Fruit fly (Drosophila melanogaster) whole organism, adult: ENCODE data around the gene CG14109.

ENCODE experiments used
- CG11617 ChIP-seq: fragments of 200-800 bp; sonication (Bioruptor generic); optimal IDR thresholded peaks from 2 replicates; lab custom pipeline; 2017; ENCODE audit warnings: mild to moderate bottlenecking, missing biosample characterization, missing genetic modification reagents, missing genetic modification characterization
- CG12768 ChIP-seq: fragments of 200-800 bp; sonication (Bioruptor generic); optimal IDR thresholded peaks from 2 replicates; lab custom pipeline; 2017; ENCODE audit warnings: missing biosample characterization, missing genetic modification characterization, mild to moderate bottlenecking, moderate library complexity, missing genetic modification reagents
- CG14711 ChIP-seq: fragments of 200-800 bp; sonication (Bioruptor generic); optimal IDR thresholded peaks from 2 replicates; lab custom pipeline; 2018; ENCODE audit warnings: missing biosample characterization, mild to moderate bottlenecking, missing genetic modification characterization, moderate library complexity
- CG1620 ChIP-seq: fragments of 200-800 bp; sonication (Bioruptor generic); optimal IDR thresholded peaks from 2 replicates; lab custom pipeline; 2016; ENCODE audit warnings: missing biosample characterization, missing genetic modification characterization
- CG33017 ChIP-seq: fragments of 200-800 bp; sonication (Bioruptor generic); optimal IDR thresholded peaks from 2 replicates; lab custom pipeline; 2018; ENCODE audit warnings: missing biosample characterization, mild to moderate bottlenecking, missing genetic modification characterization, moderate library complexity
- CG5204 ChIP-seq: fragments of 200-800 bp; sonication (Bioruptor generic); optimal IDR thresholded peaks from 2 replicates; lab custom pipeline; 2016; ENCODE audit warnings: missing biosample characterization, missing genetic modification characterization
- CG7045 ChIP-seq: fragments of 200-800 bp; sonication (Bioruptor generic); optimal IDR thresholded peaks from 2 replicates; lab custom pipeline; 2017; ENCODE audit warnings: missing biosample characterization, mild to moderate bottlenecking, missing genetic modification characterization
- CG7101 ChIP-seq: fragments of 200-800 bp; sonication (Bioruptor generic); optimal IDR thresholded peaks from 2 replicates; lab custom pipeline; 2018; ENCODE audit warnings: missing biosample characterization, mild to moderate bottlenecking, missing genetic modification characterization, moderate library complexity
- Clk ChIP-seq: fragments of 200-800 bp; sonication (Bioruptor generic); optimal IDR thresholded peaks from 2 replicates; lab custom pipeline; 2017; ENCODE audit warnings: missing biosample characterization, missing genetic modification characterization
- Crg-1 ChIP-seq: fragments of 200-800 bp; sonication (Bioruptor generic); optimal IDR thresholded peaks from 2 replicates; lab custom pipeline; 2016; ENCODE audit warnings: missing biosample characterization, missing genetic modification characterization
- Hr96 ChIP-seq: fragments of 200-800 bp; sonication (Bioruptor generic); optimal IDR thresholded peaks from 2 replicates; lab custom pipeline; 2016; ENCODE audit warnings: missing biosample characterization, missing genetic modification characterization
- Mnt ChIP-seq: fragments of 200-800 bp; sonication (Bioruptor generic); optimal IDR thresholded peaks from 2 replicates; lab custom pipeline; 2016; ENCODE audit warnings: missing biosample characterization, mild to moderate bottlenecking, missing genetic modification characterization
- bab1 ChIP-seq: fragments of 200-800 bp; sonication (Bioruptor generic); optimal IDR thresholded peaks from 3 replicates; lab custom pipeline; 2019; ENCODE audit warnings: missing biosample characterization, mild to moderate bottlenecking, missing genetic modification characterization, moderate library complexity
- cic ChIP-seq: fragments of 200-800 bp; sonication (Bioruptor generic); optimal IDR thresholded peaks from 2 replicates; lab custom pipeline; 2017; ENCODE audit warnings: missing biosample characterization, mild to moderate bottlenecking, missing genetic modification characterization, moderate library complexity
- cnc ChIP-seq, 2 experiments: fragments of >200 bp; optimal IDR thresholded peaks; 2 replicates each; lab custom pipeline; 2017
- kay ChIP-seq: fragments of 200-800 bp; sonication (Bioruptor generic); peaks from one replicate; lab custom pipeline; 2016; ENCODE audit warnings: missing biosample characterization, missing genetic modification characterization, borderline replicate concordance
- ovo ChIP-seq: fragments of 200-800 bp; sonication (Bioruptor generic); optimal IDR thresholded peaks from 2 replicates; lab custom pipeline; 2016; ENCODE audit warnings: missing biosample characterization, missing genetic modification characterization
- pad ChIP-seq: fragments of 200-800 bp; sonication (Bioruptor generic); optimal IDR thresholded peaks from 3 replicates; lab custom pipeline; 2017; ENCODE audit warnings: missing biosample characterization, missing genetic modification characterization, mild to moderate bottlenecking, moderate library complexity, missing genetic modification reagents
- tj ChIP-seq: fragments of 200-800 bp; sonication (Bioruptor generic); optimal IDR thresholded peaks from 3 replicates; lab custom pipeline; 2017; ENCODE audit warnings: missing biosample characterization, mild to moderate bottlenecking, missing genetic modification characterization, moderate library complexity
- toe ChIP-seq: fragments of 200-800 bp; sonication (Bioruptor generic); optimal IDR thresholded peaks from 2 replicates; lab custom pipeline; 2016; ENCODE audit warnings: missing biosample characterization, missing genetic modification characterization

CG14109 gene

dm6 chr3L:13412200-13412885 lies 28.4 kb upstream of the CG14109 start, which contains the start of the genes CG10222 and flr:
CG10222 (minus strand) TSS chr3L:13412453.
flr (plus strand) TSS chr3L:13412843.
- TF ChIP-seq Crg-1 (peak; percentile 1), CG7045 (peak; percentile 26), pad (GFP tag; lab: Kevin White, UChicago) (peak; percentile 37), Mnt (GFP tag; lab: Kevin White, UChicago) (peak; percentile 4), toe (GFP tag; lab: Kevin White, UChicago) (peak; percentile 43), CG7101 (tag; lab: Kevin White, UChicago) (peak; percentile 7), kay (GFP tag; lab: Kevin White, UChicago) (peak; percentile 71), cic (GFP tag; lab: Kevin White, UChicago) (no peak), CG11617 (peak; percentile 41), tj (GFP tag; lab: Kevin White, UChicago) (no peak), CG14711 (tag; lab: Kevin White, UChicago) (peak; percentile 12), CG1620 (GFP tag; lab: Kevin White, UChicago) (no peak), CG5204 (peak; percentile 38)

- TF ChIP-seq CG33017 (no peak), CG5204 (no peak), Clk (GFP tag; lab: Kevin White, UChicago) (no peak), Mnt (GFP tag; lab: Kevin White, UChicago) (no peak), CG1620 (GFP tag; lab: Kevin White, UChicago) (no peak), CG12768 (GFP tag; lab: Kevin White, UChicago) (no peak), kay (GFP tag; lab: Kevin White, UChicago) (no peak), CG7045 (no peak), toe (GFP tag; lab: Kevin White, UChicago) (no peak), CG11617 (no peak), ovo (GFP tag; lab: Kevin White, UChicago) (no peak), Hr96 (GFP tag; lab: Kevin White, UChicago) (no peak), cic (GFP tag; lab: Kevin White, UChicago) (no peak), tj (GFP tag; lab: Kevin White, UChicago) (peak; percentile 36), CG14711 (tag; lab: Kevin White, UChicago) (no peak), pad (GFP tag; lab: Kevin White, UChicago) (peak; percentile 34)
Observed at dm6 chr3L:13412886-13413224, 27.9 kb upstream of the CG14109 start.

- TF ChIP-seq kay (GFP tag; lab: Kevin White, UChicago): peak; percentile 15
- no peak for TF ChIP-seq Mnt (GFP tag; lab: Kevin White, UChicago)
Observed at dm6 chr3L:13420212-13420611, 20.5 kb upstream of the CG14109 start.

DNA sequence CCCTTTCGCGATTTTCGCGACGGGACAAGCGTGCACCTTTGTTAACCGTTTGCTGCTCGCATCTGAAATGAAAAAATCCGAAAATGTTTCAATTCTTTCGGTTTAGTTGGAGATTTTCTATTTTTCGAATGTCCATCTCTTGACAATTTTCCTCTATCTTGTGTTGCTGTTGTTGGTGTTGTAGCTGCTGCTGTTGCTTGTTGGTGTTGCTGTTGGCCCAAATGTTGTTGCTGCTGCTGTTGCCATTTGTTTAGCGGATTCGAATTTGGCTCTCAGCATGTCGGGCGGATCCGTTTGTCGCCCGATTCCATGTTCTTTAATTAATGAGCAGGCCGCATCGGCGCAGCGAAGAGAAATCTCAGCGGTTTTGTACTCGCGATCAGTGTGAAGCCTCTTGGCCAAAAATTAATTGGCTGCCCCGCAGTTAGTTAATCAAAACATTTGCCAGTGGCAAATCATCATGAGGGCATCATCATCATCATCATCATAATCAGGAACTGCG lies 18.4 kb upstream of the CG14109 start, which contains the start of gene CG32121:
Gene CG32121 (minus strand): TSS at position 51 of the 502 bp plus-strand sequence.
- TF ChIP-seq CG7101 (tag; lab: Kevin White, UChicago) (no peak), pad (GFP tag; lab: Kevin White, UChicago) (no peak), CG33017 (no peak), toe (GFP tag; lab: Kevin White, UChicago) (no peak), CG1620 (GFP tag; lab: Kevin White, UChicago) (no peak), kay (GFP tag; lab: Kevin White, UChicago) (no peak), Crg-1 (no peak), CG11617 (no peak), cnc (optimal IDR thresholded peaks at IDR 0.05; lab: Kevin White, UChicago) (no peak), bab1 (GFP tag; lab: Kevin White, UChicago) (no peak), Hr96 (GFP tag; lab: Kevin White, UChicago) (no peak), CG14711 (tag; lab: Kevin White, UChicago) (no peak), Clk (GFP tag; lab: Kevin White, UChicago) (no peak)

DNA sequence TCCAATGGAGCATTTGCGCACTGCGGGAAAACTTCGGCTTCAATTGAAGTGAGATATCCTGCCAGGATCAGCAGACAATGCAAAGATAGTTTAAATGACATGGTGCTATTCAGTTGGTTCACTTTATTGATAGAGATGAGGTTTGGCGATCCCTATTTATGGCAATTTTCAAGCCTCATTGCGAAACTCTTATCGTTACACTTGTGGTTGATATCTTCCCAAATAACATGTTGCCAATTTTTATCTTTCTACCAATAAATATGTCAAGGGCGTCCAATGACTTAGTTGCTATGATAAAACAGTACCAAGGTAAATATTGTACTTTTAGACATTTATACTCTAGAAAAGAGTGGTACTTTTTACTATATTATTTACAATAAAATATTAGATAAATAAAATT lies 16.6 kb upstream of the CG14109 start, which contains the start of gene CG33263:
Gene CG33263 (minus strand): TSS at position 101 of the 400 bp plus-strand sequence.
- TF ChIP-seq CG14711 (tag; lab: Kevin White, UChicago) (no peak), CG7101 (tag; lab: Kevin White, UChicago) (no peak), Hr96 (GFP tag; lab: Kevin White, UChicago) (no peak), CG5204 (no peak), Mnt (GFP tag; lab: Kevin White, UChicago) (no peak), CG1620 (GFP tag; lab: Kevin White, UChicago) (no peak), CG12768 (GFP tag; lab: Kevin White, UChicago) (no peak), Clk (GFP tag; lab: Kevin White, UChicago) (no peak), ovo (GFP tag; lab: Kevin White, UChicago) (no peak), CG11617 (no peak), CG7045 (no peak), CG33017 (no peak), tj (GFP tag; lab: Kevin White, UChicago) (no peak), cic (GFP tag; lab: Kevin White, UChicago) (no peak), bab1 (GFP tag; lab: Kevin White, UChicago) (no peak), cnc (optimal IDR thresholded peaks at IDR 0.05; lab: Kevin White, UChicago) (no peak)

DNA sequence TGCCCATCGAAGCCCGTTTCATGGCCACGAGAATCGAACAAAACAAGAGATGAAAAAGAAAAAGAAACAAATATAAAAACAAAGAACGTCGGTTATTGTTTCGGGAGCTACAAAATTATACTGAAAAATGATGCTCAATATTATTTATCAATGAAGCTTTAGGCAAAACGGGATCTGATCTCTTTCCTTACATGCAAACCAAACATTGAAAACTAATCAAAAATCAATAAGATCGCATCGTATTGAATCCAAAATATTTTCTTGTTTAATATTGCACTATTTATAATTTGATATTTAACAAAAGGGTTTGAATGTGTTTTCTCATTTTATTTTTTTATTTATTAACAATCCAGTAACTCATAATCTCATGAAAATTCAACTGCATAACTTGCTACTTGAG lies 15.1 kb upstream of the CG14109 start, which contains the start of gene CG14106:
Gene CG14106 (minus strand): TSS at position 101 of the 400 bp plus-strand sequence.
- TF ChIP-seq CG33017 (no peak), kay (GFP tag; lab: Kevin White, UChicago) (no peak), cnc (optimal IDR thresholded peaks at IDR 0.05; lab: Kevin White, UChicago) (no peak), CG11617 (no peak), Crg-1 (no peak), cic (GFP tag; lab: Kevin White, UChicago) (no peak), tj (GFP tag; lab: Kevin White, UChicago) (no peak), Hr96 (GFP tag; lab: Kevin White, UChicago) (no peak), bab1 (GFP tag; lab: Kevin White, UChicago) (no peak), CG7101 (tag; lab: Kevin White, UChicago) (no peak), CG5204 (no peak), CG12768 (GFP tag; lab: Kevin White, UChicago) (no peak), CG14711 (tag; lab: Kevin White, UChicago) (no peak), toe (GFP tag; lab: Kevin White, UChicago) (no peak), Clk (GFP tag; lab: Kevin White, UChicago) (no peak), CG7045 (no peak), CG1620 (GFP tag; lab: Kevin White, UChicago) (no peak), Mnt (GFP tag; lab: Kevin White, UChicago) (no peak), pad (GFP tag; lab: Kevin White, UChicago) (no peak), ovo (GFP tag; lab: Kevin White, UChicago) (no peak)
